Worm (Caenorhabditis elegans): ENCODE data around the gene pmp-3.

DNA sequence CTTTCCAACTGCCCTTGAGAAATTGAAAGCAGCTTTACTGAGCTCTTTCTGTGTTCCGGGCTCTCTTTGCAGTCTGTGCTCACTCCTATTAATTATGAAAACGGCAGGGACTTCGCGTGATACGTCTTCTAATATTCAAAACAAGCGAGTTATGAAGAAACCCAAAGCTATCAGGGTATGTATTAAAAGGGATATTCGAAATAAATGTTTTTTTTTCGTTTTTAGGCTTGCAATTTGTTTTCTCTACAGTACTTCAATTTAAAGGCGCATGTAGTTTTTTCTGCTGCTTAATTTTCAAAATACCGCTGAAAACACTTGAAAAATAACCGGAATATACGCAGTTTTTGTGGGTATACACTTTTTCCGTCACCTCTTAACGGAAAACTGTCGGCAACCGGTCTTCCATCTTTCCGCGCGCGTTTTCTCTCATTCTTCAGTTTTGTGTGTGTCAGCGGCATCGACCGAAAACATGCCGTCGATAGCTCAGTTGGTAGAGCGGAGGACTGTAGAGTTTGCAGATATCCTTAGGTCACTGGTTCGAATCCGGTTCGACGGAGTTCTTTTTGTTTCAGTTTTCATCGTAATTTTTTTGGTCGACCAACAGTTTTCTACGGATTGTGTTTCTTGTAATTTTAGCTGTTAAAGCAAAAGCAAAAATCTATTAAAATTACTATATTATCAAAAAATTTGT is 42.7 kb downstream of the pmp-3 start, which contains the start of gene gasr-8:
- no peak for TF ChIP-seq hlh-6 (tag; optimal IDR thresholded peaks at IDR 0.05)
- no peak for TF ChIP-seq ttx-3 (tag; optimal IDR thresholded peaks at IDR 0.05)
- no peak for TF ChIP-seq odd-2 (tag; optimal IDR thresholded peaks at IDR 0.05)
- TF ChIP-seq fkh-10 (GFP tag; optimal IDR thresholded peaks at IDR 0.05) = no peak
- no peak for TF ChIP-seq nhr-11 (tag; optimal IDR thresholded peaks at IDR 0.05)
- TF ChIP-seq ceh-6 (GFP tag; optimal IDR thresholded peaks at IDR 0.05) = peak; percentile 20
- TF ChIP-seq hlh-13 (GFP tag; optimal IDR thresholded peaks at IDR 0.05) = no peak
- no peak for TF ChIP-seq ahr-1 (tag; optimal IDR thresholded peaks at IDR 0.05)
- TF ChIP-seq unc-86 (tag; optimal IDR thresholded peaks at IDR 0.05) = no peak
- TF ChIP-seq mec-3 (tag; optimal IDR thresholded peaks at IDR 0.05; ENCODE audit: borderline replicate concordance) = no peak
- TF ChIP-seq rnt-1 (tag; optimal IDR thresholded peaks at IDR 0.05) = no peak
- TF ChIP-seq nfya-1 (tag; optimal IDR thresholded peaks at IDR 0.05) = peak; percentile 4

All from whole organism, late embryonic.